Worm (Caenorhabditis elegans) whole organism, L4 larva: ENCODE data around the gene set-5.

ENCODE experiments used
- F10B5.3 ChIP-seq: sonication (generic microtip); optimal IDR thresholded peaks from 2 replicates; lab custom pipeline; 2016; ENCODE audit warnings: mild to moderate bottlenecking, missing genetic modification characterization, missing compliant biosample characterization
- F26F4.8 ChIP-seq: fragments of 200-800 bp; sonication (Bioruptor generic); conservative IDR thresholded peaks from 2 replicates; pipeline ENCODE4 v1.3.6; 2022; ENCODE audit warnings: missing genetic modification characterization, missing compliant biosample characterization
- R02D3.7 ChIP-seq: fragments of 150-350 bp; sonication (generic microtip); optimal IDR thresholded peaks from 3 replicates; lab custom pipeline; 2014; ENCODE audit warnings: missing biosample characterization, missing genetic modification characterization
- T26A8.4 ChIP-seq: fragments of 200-800 bp; sonication (Bioruptor generic); IDR thresholded peaks from 2 replicates; pipeline ENCODE4 v1.3.6; 2022; ENCODE audit warnings: missing genetic modification characterization, missing compliant biosample characterization
- Y105C5A.15 ChIP-seq: fragments of 200-800 bp; sonication (Bioruptor generic); IDR thresholded peaks from 2 replicates; pipeline ENCODE4 v1.3.6; 2022; ENCODE audit warnings: missing genetic modification characterization, missing compliant biosample characterization
- aha-1 ChIP-seq: fragments of 150-350 bp; peaks from one replicate; lab custom pipeline; 2014; ENCODE audit warnings: missing biosample characterization, missing genetic modification characterization
- ama-1 ChIP-seq: fragments of 150-350 bp; optimal IDR thresholded peaks from 2 replicates; lab custom pipeline; 2014; ENCODE audit warnings: inconsistent platforms, mixed read lengths
- ceh-32 ChIP-seq: sonication (generic microtip); optimal IDR thresholded peaks from 2 replicates; lab custom pipeline; 2016; ENCODE audit warnings: mild to moderate bottlenecking, missing genetic modification characterization, missing compliant biosample characterization; ENCODE audit not compliant: poor library complexity
- ces-1 ChIP-seq: fragments of 150-350 bp; sonication (generic microtip); optimal IDR thresholded peaks from 4 replicates; lab custom pipeline; 2014; ENCODE audit warnings: missing biosample characterization, missing genetic modification reagents, missing genetic modification characterization
- cey-2 ChIP-seq: sonication (generic microtip); optimal IDR thresholded peaks from 3 replicates; lab custom pipeline; 2017; ENCODE audit warnings: missing genetic modification characterization, mild to moderate bottlenecking, missing compliant biosample characterization, antibody characterized with exemption, borderline replicate concordance; ENCODE audit not compliant: insufficient read depth
- dmd-6 ChIP-seq: fragments of 200-800 bp; sonication (Bioruptor generic); IDR thresholded peaks from 2 replicates; pipeline ENCODE4 v1.3.6; 2022; ENCODE audit warnings: missing genetic modification reagents, missing genetic modification characterization, missing compliant biosample characterization
- dpl-1 ChIP-seq: fragments of 150-350 bp; optimal IDR thresholded peaks from 2 replicates; lab custom pipeline; 2014; ENCODE audit warnings: missing biosample characterization, missing genetic modification reagents, missing genetic modification characterization
- fkh-10 ChIP-seq: fragments of 150-350 bp; optimal IDR thresholded peaks from 2 replicates; lab custom pipeline; 2014; ENCODE audit warnings: missing biosample characterization, missing genetic modification reagents, missing genetic modification characterization
- gei-8 ChIP-seq: fragments of 200-800 bp; sonication (Bioruptor generic); optimal IDR thresholded peaks from 2 replicates; lab custom pipeline; 2018; ENCODE audit warnings: mild to moderate bottlenecking, missing genetic modification characterization, missing compliant biosample characterization
- hmg-1.1 ChIP-seq: fragments of 200-800 bp; sonication (Bioruptor generic); IDR thresholded peaks from 2 replicates; pipeline ENCODE4 v1.3.6; 2022; ENCODE audit warnings: missing genetic modification reagents, missing genetic modification characterization, missing compliant biosample characterization
- lin-13 ChIP-seq: fragments of 150-350 bp; optimal IDR thresholded peaks from 2 replicates; lab custom pipeline; 2014; ENCODE audit warnings: missing biosample characterization, missing genetic modification reagents, missing genetic modification characterization
- lin-15B ChIP-seq: fragments of 150-350 bp; sonication (generic microtip); optimal IDR thresholded peaks from 3 replicates; lab custom pipeline; 2014; ENCODE audit warnings: missing biosample characterization, missing genetic modification characterization
- lin-38 ChIP-seq: fragments of 200-800 bp; sonication (Bioruptor generic); IDR thresholded peaks from 2 replicates; pipeline ENCODE4 v1.3.6; 2022; ENCODE audit warnings: missing genetic modification reagents, missing genetic modification characterization, missing compliant biosample characterization
- lir-3 ChIP-seq: sonication (generic microtip); optimal IDR thresholded peaks from 2 replicates; lab custom pipeline; 2016; ENCODE audit warnings: mild to moderate bottlenecking, missing genetic modification characterization, missing compliant biosample characterization
- madf-9 ChIP-seq: fragments of 200-800 bp; sonication (Bioruptor generic); conservative IDR thresholded peaks from 2 replicates; pipeline ENCODE4 v1.3.6; 2022; ENCODE audit warnings: missing genetic modification reagents, missing genetic modification characterization, missing compliant biosample characterization
- mdl-1 ChIP-seq, 2 experiments: fragments of 150-350 bp in 1 of 2; sonication (generic microtip) in 1 of 2; optimal IDR thresholded peaks; 2 replicates each; lab custom pipeline; 2014 to 2017; ENCODE audit warnings: missing biosample characterization in 2 of 2, missing genetic modification characterization in 2 of 2
- mes-2 ChIP-seq: sonication (generic microtip); optimal IDR thresholded peaks from 2 replicates; lab custom pipeline; 2016; ENCODE audit warnings: missing genotype, mild to moderate bottlenecking, missing genetic modification characterization, missing compliant biosample characterization; ENCODE audit not compliant: poor library complexity, severe bottlenecking
- mxl-3 ChIP-seq: fragments of 200-800 bp; sonication (Bioruptor generic); optimal IDR thresholded peaks from 2 replicates; lab custom pipeline; 2018; ENCODE audit warnings: mild to moderate bottlenecking, missing genetic modification characterization, missing compliant biosample characterization
- nhr-10 ChIP-seq: fragments of 150-350 bp; optimal IDR thresholded peaks from 2 replicates; lab custom pipeline; 2014; ENCODE audit warnings: missing biosample characterization, missing genetic modification characterization
- nhr-237 ChIP-seq: sonication (generic microtip); optimal IDR thresholded peaks from 2 replicates; lab custom pipeline; 2017; ENCODE audit warnings: missing biosample characterization, missing genetic modification characterization
- nhr-25 ChIP-seq: sonication (generic microtip); optimal IDR thresholded peaks from 2 replicates; lab custom pipeline; 2017; ENCODE audit warnings: missing genetic modification characterization, mild to moderate bottlenecking, missing compliant biosample characterization, antibody characterized with exemption, moderate library complexity, borderline replicate concordance; ENCODE audit not compliant: insufficient read depth
- nhr-6 ChIP-seq: fragments of 150-350 bp; optimal IDR thresholded peaks from 2 replicates; lab custom pipeline; 2014; ENCODE audit warnings: missing biosample characterization, missing genetic modification characterization
- nhr-77 ChIP-seq: fragments of 150-350 bp; optimal IDR thresholded peaks from 2 replicates; lab custom pipeline; 2014; ENCODE audit warnings: missing biosample characterization, missing genetic modification characterization
- pha-4 ChIP-seq, 2 experiments: fragments of 150-350 bp in 1 of 2; fragments of 200-800 bp in 1 of 2; sonication (Bioruptor generic) in 1 of 2; IDR thresholded peaks in 1 of 2; optimal IDR thresholded peaks in 1 of 2; 2 replicates each; pipeline versions ENCODE4 v1.3.6 to Lab custom; 2014 to 2022; ENCODE audit warnings: missing genetic modification characterization in 2 of 2, missing genetic modification reagents in 2 of 2, missing biosample characterization in 1 of 2, missing compliant biosample characterization in 1 of 2
- rbr-2 ChIP-seq: sonication (generic microtip); optimal IDR thresholded peaks from 2 replicates; lab custom pipeline; 2016; ENCODE audit warnings: missing genotype, missing genetic modification characterization, missing compliant biosample characterization
- snpc-1.2 ChIP-seq: fragments of 200-800 bp; sonication (Bioruptor generic); IDR thresholded peaks from 2 replicates; pipeline ENCODE4 v1.3.6; 2022; ENCODE audit warnings: missing genetic modification reagents, missing genetic modification characterization, missing compliant biosample characterization
- snpc-4 ChIP-seq: fragments of 150-350 bp; optimal IDR thresholded peaks from 2 replicates; lab custom pipeline; 2014; ENCODE audit warnings: missing biosample characterization, missing genetic modification characterization
- spr-3 ChIP-seq: fragments of 200-800 bp; sonication (Bioruptor generic); optimal IDR thresholded peaks from 2 replicates; lab custom pipeline; 2018; ENCODE audit warnings: mild to moderate bottlenecking, missing genetic modification characterization, missing compliant biosample characterization
- vab-7 ChIP-seq: fragments of 200-800 bp; sonication (Bioruptor generic); IDR thresholded peaks from 2 replicates; pipeline ENCODE4 v1.3.6; 2022; ENCODE audit warnings: missing genetic modification reagents, missing genetic modification characterization, missing compliant biosample characterization
- zfp-3 ChIP-seq: fragments of 200-800 bp; sonication (Bioruptor generic); conservative IDR thresholded peaks from 2 replicates; pipeline ENCODE4 v1.3.6; 2022; ENCODE audit warnings: missing genetic modification reagents, missing genetic modification characterization, missing compliant biosample characterization
- zip-2 ChIP-seq: fragments of 150-350 bp; optimal IDR thresholded peaks from 2 replicates; lab custom pipeline; 2014; ENCODE audit warnings: missing biosample characterization, missing genetic modification characterization
- ztf-7 ChIP-seq: fragments of 150-350 bp; optimal IDR thresholded peaks from 2 replicates; lab custom pipeline; 2014; ENCODE audit warnings: missing biosample characterization, missing genetic modification characterization

The set-5 gene

DNA sequence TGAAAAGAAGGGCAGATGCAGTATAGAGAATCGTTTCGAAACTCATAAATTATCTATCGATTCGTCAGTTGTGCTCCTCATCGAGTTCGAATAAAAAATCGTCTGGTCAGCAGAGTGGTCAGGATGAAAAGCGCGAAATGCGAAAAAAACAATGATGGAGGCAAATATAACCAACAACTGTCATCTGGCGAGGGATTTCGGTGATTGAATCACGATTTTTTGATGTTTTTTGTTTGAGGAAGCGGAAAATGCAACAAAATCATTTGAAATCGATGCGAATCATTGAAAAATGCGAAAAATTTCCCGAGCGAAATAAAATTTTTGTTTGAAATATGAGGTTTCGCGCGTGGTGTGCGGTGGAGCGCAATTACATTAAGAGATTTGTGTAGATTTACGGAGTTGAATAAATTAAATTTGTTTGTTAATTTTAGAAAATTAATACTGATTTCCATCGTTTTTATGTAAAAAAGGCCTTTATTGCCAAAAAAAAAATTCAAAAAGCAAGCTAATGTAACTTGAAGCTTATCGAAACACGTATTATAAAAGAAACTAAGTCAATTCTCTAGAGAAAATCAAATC is 35.5 kb downstream of the set-5 start, which contains the start of gene unc-61:
unc-61 (minus strand) TSS at position 51 of the 579 bp plus-strand sequence.
- TF ChIP-seq rbr-2 (tag; lab: Kevin White, UChicago) (no peak), mdl-1 (tag; optimal IDR thresholded peaks at IDR 0.05; lab: Kevin White, UChicago) (no peak), lin-38 (peak; percentile 85; the same call in 1 of the 2 replicates), aha-1 (tag; lab: Kevin White, UChicago) (peak; percentile 89), nhr-6 (tag; lab: Kevin White, UChicago) (peak; percentile 87), ces-1 (peak; percentile 27), ama-1 (lab: Kevin White, UChicago) (no peak), F10B5.3 (tag; lab: Kevin White, UChicago) (no peak), F26F4.8 (no peak), mes-2 (tag; lab: Kevin White, UChicago) (peak; percentile 35), nhr-25 (tag; lab: Kevin White, UChicago) (no peak), pha-4 (GFP tag; IDR thresholded peaks at IDR 0.05; lab: Robert Waterston, UW) (no peak), pha-4 (tag; optimal IDR thresholded peaks at IDR 0.05; lab: Kevin White, UChicago) (no peak), R02D3.7 (tag; lab: Kevin White, UChicago) (peak; percentile 52), nhr-77 (tag; lab: Kevin White, UChicago) (no peak), dpl-1 (GFP tag; lab: Kevin White, UChicago) (peak; percentile 84)
- TF ChIP-seq, all 104 proteins: peak for 7

DNA sequence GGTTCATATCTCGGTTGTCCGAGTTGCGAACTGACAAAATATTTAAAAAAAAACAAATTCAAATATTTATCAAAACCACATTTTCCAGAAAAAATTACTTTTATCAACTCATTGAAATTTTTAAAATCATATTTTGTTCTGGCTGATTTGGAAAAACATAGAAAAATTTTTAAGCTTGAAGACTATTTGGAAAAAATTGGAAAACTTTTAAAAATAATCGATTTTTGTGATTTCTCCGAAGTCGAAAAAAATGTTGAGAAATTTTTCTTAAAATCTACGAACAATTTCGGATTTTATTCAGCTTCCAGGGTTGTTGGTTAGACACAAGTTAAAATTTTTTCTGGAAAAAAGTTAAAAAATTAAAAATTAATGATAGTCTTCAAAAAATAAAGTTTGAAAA is 38.1 kb downstream of the set-5 start, which contains the start of gene Y50E8A.5:
Y50E8A.5 (minus strand) TSS at position 101 of the 400 bp plus-strand sequence.
- TF ChIP-seq ztf-7 (no peak), madf-9 (GFP tag; lab: Robert Waterston, UW) (no peak), lin-15B (no peak), zip-2 (tag; lab: Kevin White, UChicago) (no peak), vab-7 (no peak), lir-3 (no peak), nhr-10 (tag; lab: Kevin White, UChicago) (no peak), snpc-1.2 (GFP tag; lab: Robert Waterston, UW) (no peak), mxl-3 (no peak), fkh-10 (GFP tag; lab: Kevin White, UChicago) (no peak), ceh-32 (tag; lab: Kevin White, UChicago) (no peak)
- TF ChIP-seq, all 104 proteins: peak for 0

DNA sequence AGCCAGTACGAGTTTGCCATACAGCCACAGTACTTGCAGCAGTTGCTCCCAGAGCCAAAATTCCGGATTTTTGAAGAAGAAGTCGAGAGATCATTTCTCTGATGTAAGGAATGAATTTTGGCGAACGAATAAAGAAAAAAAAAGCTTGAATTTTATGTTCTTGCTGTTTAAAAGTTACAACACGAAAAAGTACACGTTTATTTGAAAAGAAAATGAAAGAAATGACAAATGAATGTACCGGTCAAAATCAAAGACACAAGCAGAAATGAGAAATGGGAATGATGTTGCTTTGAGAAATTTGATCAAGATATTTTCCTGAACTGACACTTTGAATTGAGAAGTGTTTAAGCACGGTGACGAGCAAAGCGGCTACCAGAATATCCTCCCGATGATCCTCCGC is 42.5 kb downstream of the set-5 start, which contains the start of gene Y50E8A.6:
Y50E8A.6 (minus strand) TSS at position 101 of the 400 bp plus-strand sequence.
- no peak for TF ChIP-seq dmd-6 (GFP tag; lab: Robert Waterston, UW)
- TF ChIP-seq gei-8 (GFP tag; lab: Kevin White, UChicago) = no peak
- TF ChIP-seq cey-2 (tag; lab: Kevin White, UChicago) = no peak
- TF ChIP-seq T26A8.4 (GFP tag; lab: Robert Waterston, UW) = no peak
- TF ChIP-seq spr-3 = no peak
- no peak for TF ChIP-seq lin-13 (GFP tag; lab: Kevin White, UChicago)
- no peak for TF ChIP-seq lin-38
- no peak for TF ChIP-seq hmg-1.1
- TF ChIP-seq snpc-4 (tag; lab: Kevin White, UChicago) = no peak
- no peak for TF ChIP-seq zfp-3 (GFP tag; lab: Robert Waterston, UW)
- no peak for TF ChIP-seq mxl-3
- TF ChIP-seq nhr-237 (tag; lab: Kevin White, UChicago) = no peak
- TF ChIP-seq R02D3.7 (tag; lab: Kevin White, UChicago) = no peak
- TF ChIP-seq Y105C5A.15 (GFP tag; lab: Robert Waterston, UW) = no peak
